Fruit fly (Drosophila melanogaster): ENCODE data around the gene Top2.

Gene Top2

dm6 chr2L:19425765-19426329 lies 27.4 kb downstream of the Top2 start (continued):
- TF ChIP-seq chn (GFP tag; optimal IDR thresholded peaks at IDR 0.05) (peak; percentile 37), Dip3 (GFP tag; optimal IDR thresholded peaks at IDR 0.05) (peak; percentile 45), CG6175 (GFP tag; IDR thresholded peaks at IDR 0.05) (0 out of 3 replicates have a peak, but pooled peaks have one; percentile 12), CG2116 (GFP tag; optimal IDR thresholded peaks at IDR 0.05) (peak; percentile 4), TFAM (GFP tag; optimal IDR thresholded peaks at IDR 0.05) (peak; percentile 2), CG9609 (GFP tag; optimal IDR thresholded peaks at IDR 0.05) (peak; percentile 38), CG4328 (GFP tag; optimal IDR thresholded peaks at IDR 0.05) (peak; percentile 34), CG15073 (GFP tag; optimal IDR thresholded peaks at IDR 0.05) (peak; percentile 12), sim (GFP tag; IDR thresholded peaks at IDR 0.05) (peak; percentile 40), pnt (GFP tag; optimal IDR thresholded peaks at IDR 0.05) (peak; percentile 55), CG1603 (tag; optimal IDR thresholded peaks at IDR 0.05) (peak; percentile 59), D (optimal IDR thresholded peaks at IDR 0.05) (no peak), D (GFP tag; optimal IDR thresholded peaks at IDR 0.05) (peak; percentile 68), Abd-B (GFP tag; optimal IDR thresholded peaks at IDR 0.05) (peak; percentile 39), ab (GFP tag; optimal IDR thresholded peaks at IDR 0.05) (no peak), disco-r (GFP tag; optimal IDR thresholded peaks at IDR 0.05) (no peak), Ravus (GFP tag; IDR thresholded peaks at IDR 0.05) (peak; percentile 30; the same call in 1 of the 2 replicates), gfzf (GFP tag; optimal IDR thresholded peaks at IDR 0.05) (no peak), pita (GFP tag; optimal IDR thresholded peaks at IDR 0.05) (no peak), YL-1 (GFP tag; optimal IDR thresholded peaks at IDR 0.05) (peak; percentile 31), en (GFP tag; optimal IDR thresholded peaks at IDR 0.05) (peak; percentile 73), CG9932 (GFP tag; IDR thresholded peaks at IDR 0.05) (peak; percentile 67), wek (GFP tag; optimal IDR thresholded peaks at IDR 0.05) (no peak), amos (GFP tag; IDR thresholded peaks at IDR 0.05; ENCODE audit: partially characterized antibody) (no peak), hkb (optimal IDR thresholded peaks at IDR 0.05) (no peak), hkb (GFP tag; IDR thresholded peaks at IDR 0.05) (peak; percentile 63), CG6683 (GFP tag; optimal IDR thresholded peaks at IDR 0.05) (no peak), otp (GFP tag; IDR thresholded peaks at IDR 0.05) (peak; percentile 94), Hmr (GFP tag; optimal IDR thresholded peaks at IDR 0.05) (peak; percentile 69), pros (GFP tag; optimal IDR thresholded peaks at IDR 0.05) (peak; percentile 81), ken (GFP tag; IDR thresholded peaks at IDR 0.05) (peak; percentile 51; the same call in 1 of the 3 replicates), CG13775 (GFP tag; optimal IDR thresholded peaks at IDR 0.05) (peak; percentile 66), CG30020 (tag; optimal IDR thresholded peaks at IDR 0.05) (peak; percentile 34), psq (GFP tag; optimal IDR thresholded peaks at IDR 0.05) (no peak), zf30C (GFP tag; optimal IDR thresholded peaks at IDR 0.05) (no peak), croc (GFP tag; conservative IDR thresholded peaks at IDR 0.05) (0 out of 3 replicates have a peak, but pooled peaks have one; percentile 35), scrt (GFP tag; optimal IDR thresholded peaks at IDR 0.05) (peak; percentile 53), Elba2 (GFP tag; optimal IDR thresholded peaks at IDR 0.05) (peak; percentile 89), jumu (GFP tag; optimal IDR thresholded peaks at IDR 0.05) (peak; percentile 13), CG33213 (GFP tag; optimal IDR thresholded peaks at IDR 0.05) (peak; percentile 50), fd64A (GFP tag; optimal IDR thresholded peaks at IDR 0.05) (no peak), Dip2 (GFP tag; IDR thresholded peaks at IDR 0.05) (no peak), CG14441 (GFP tag; IDR thresholded peaks at IDR 0.05) (peak; percentile 70), Doc3 (GFP tag; IDR thresholded peaks at IDR 0.05; ENCODE audit: partially characterized antibody) (no peak), Kr (GFP tag; optimal IDR thresholded peaks at IDR 0.05) (no peak), CG14710 (tag; optimal IDR thresholded peaks at IDR 0.05) (peak; percentile 49), CG16815 (GFP tag; optimal IDR thresholded peaks at IDR 0.05) (peak; percentile 53), Asciz (GFP tag; optimal IDR thresholded peaks at IDR 0.05) (peak; percentile 32), Sox100B (GFP tag; optimal IDR thresholded peaks at IDR 0.05) (peak; percentile 55), lbe (GFP tag; optimal IDR thresholded peaks at IDR 0.05) (peak; percentile 12), Ptx1 (GFP tag; IDR thresholded peaks at IDR 0.05) (peak; percentile 76)

Data from whole organism, embryonic.